Worm (Caenorhabditis elegans): ENCODE results near the gene K10H10.4.

DNA sequence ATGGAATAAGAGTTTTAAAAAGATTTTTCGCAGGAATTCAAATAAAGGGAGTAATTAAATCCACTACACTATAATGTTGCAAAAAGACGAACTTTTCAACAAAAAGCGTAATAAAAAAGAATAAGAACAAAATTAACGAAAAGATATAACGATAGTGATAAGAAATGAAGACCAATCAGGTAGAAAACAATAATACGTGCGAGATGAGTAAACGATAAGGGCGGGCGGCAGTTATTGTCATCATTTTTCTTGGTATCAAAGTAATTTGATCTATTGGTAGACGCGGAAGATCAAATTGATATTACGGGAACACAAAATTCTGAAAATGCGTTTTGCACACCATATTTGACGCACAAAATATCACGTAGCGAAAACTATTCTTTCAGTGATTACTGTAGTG is 5.8 kb upstream of the K10H10.4 start:
- no peak for TF ChIP-seq ama-1 (optimal IDR thresholded peaks at IDR 0.05)
- no peak for TF ChIP-seq ets-7 (tag; optimal IDR thresholded peaks at IDR 0.05)
- no peak for TF ChIP-seq tra-4 (tag; optimal IDR thresholded peaks at IDR 0.05)
- no peak for TF ChIP-seq hmbx-1 (tag; optimal IDR thresholded peaks at IDR 0.05)
- no peak for TF ChIP-seq sea-1 (GFP tag; conservative IDR thresholded peaks at IDR 0.05)
- TF ChIP-seq tbx-37 (GFP tag; conservative IDR thresholded peaks at IDR 0.05), result no peak
- TF ChIP-seq B0310.2 (tag; optimal IDR thresholded peaks at IDR 0.05), result no peak
- TF ChIP-seq aly-1 (tag; optimal IDR thresholded peaks at IDR 0.05), result no peak
- TF ChIP-seq ceh-13 (GFP tag; optimal IDR thresholded peaks at IDR 0.05), result no peak
- TF ChIP-seq flt-1 (GFP tag; IDR thresholded peaks at IDR 0.05), result no peak
- TF ChIP-seq pes-1 (GFP tag; IDR thresholded peaks at IDR 0.05), result no peak
- no peak for TF ChIP-seq scrt-1 (GFP tag; IDR thresholded peaks at IDR 0.05)
- no peak for TF ChIP-seq ceh-36 (tag; optimal IDR thresholded peaks at IDR 0.05)
- no peak for TF ChIP-seq F13C5.2 (tag; optimal IDR thresholded peaks at IDR 0.05)

All from whole organism, early embryonic.